Worm (Caenorhabditis elegans): ENCODE measurements around the gene F59B2.3.

F59B2.3 gene

DNA sequence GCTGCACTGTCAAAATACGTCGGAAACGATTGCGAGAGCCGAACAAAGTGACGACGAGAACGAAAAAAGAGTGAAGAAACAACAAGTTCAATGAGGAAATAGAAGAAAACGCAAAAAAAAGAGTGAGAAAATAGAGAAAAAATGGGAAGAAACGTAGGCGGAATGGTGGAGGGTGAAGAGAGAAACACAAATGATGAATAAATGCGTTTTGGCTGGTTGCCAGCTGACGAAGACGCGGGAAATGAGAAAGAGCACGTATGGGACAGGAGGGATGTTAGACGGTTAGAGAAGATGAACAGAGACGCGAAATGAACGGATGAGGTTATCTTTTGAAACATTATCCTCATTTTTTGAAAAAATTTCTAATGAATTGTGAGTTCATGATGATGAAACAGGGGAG is 14.6 kb downstream of the F59B2.3 start (continued):
- TF ChIP-seq nhr-90 (tag; optimal IDR thresholded peaks at IDR 0.05; ENCODE audit: poor library complexity) (peak; percentile 23), ztf-4 (tag; optimal IDR thresholded peaks at IDR 0.05) (peak; percentile 37), nhr-12 (tag; optimal IDR thresholded peaks at IDR 0.05) (no peak), lin-13 (GFP tag; optimal IDR thresholded peaks at IDR 0.05) (no peak), nhr-84 (tag; optimal IDR thresholded peaks at IDR 0.05) (no peak), mef-2 (tag; optimal IDR thresholded peaks at IDR 0.05) (peak; percentile 36), irx-1 (tag; optimal IDR thresholded peaks at IDR 0.05) (peak; percentile 56), egl-27 (tag; optimal IDR thresholded peaks at IDR 0.05) (no peak), lin-14 (GFP tag; optimal IDR thresholded peaks at IDR 0.05) (peak; percentile 97), ceh-8 (GFP tag; optimal IDR thresholded peaks at IDR 0.05) (no peak), vab-15 (tag; optimal IDR thresholded peaks at IDR 0.05) (no peak), unc-130 (tag; optimal IDR thresholded peaks at IDR 0.05) (no peak), ama-1 (optimal IDR thresholded peaks at IDR 0.05) (no peak), pax-3 (tag; optimal IDR thresholded peaks at IDR 0.05) (no peak), sptf-1 (tag; optimal IDR thresholded peaks at IDR 0.05) (no peak), efl-3 (GFP tag; optimal IDR thresholded peaks at IDR 0.05) (no peak), alr-1 (tag; optimal IDR thresholded peaks at IDR 0.05; ENCODE audit: borderline replicate concordance) (no peak), ets-5 (GFP tag; IDR thresholded peaks at IDR 0.05) (no peak), zip-4 (GFP tag; optimal IDR thresholded peaks at IDR 0.05) (no peak), nhr-28 (tag; optimal IDR thresholded peaks at IDR 0.05) (no peak), nhr-71 (tag; optimal IDR thresholded peaks at IDR 0.05) (peak; percentile 79), nhr-237 (tag; optimal IDR thresholded peaks at IDR 0.05) (no peak), unc-86 (tag; optimal IDR thresholded peaks at IDR 0.05) (peak; percentile 31), sox-4 (tag; optimal IDR thresholded peaks at IDR 0.05) (no peak), unc-30 (tag; optimal IDR thresholded peaks at IDR 0.05) (no peak), nhr-85 (tag) (peak; percentile 80), ces-1 (GFP tag; optimal IDR thresholded peaks at IDR 0.05) (no peak), mep-1 (tag; optimal IDR thresholded peaks at IDR 0.05) (peak; percentile 78), rnt-1 (tag; optimal IDR thresholded peaks at IDR 0.05) (peak; percentile 49), C34B4.2 (tag; optimal IDR thresholded peaks at IDR 0.05) (no peak), pqm-1 (tag; optimal IDR thresholded peaks at IDR 0.05) (no peak), nhr-20 (tag; optimal IDR thresholded peaks at IDR 0.05) (peak; percentile 67)

DNA sequence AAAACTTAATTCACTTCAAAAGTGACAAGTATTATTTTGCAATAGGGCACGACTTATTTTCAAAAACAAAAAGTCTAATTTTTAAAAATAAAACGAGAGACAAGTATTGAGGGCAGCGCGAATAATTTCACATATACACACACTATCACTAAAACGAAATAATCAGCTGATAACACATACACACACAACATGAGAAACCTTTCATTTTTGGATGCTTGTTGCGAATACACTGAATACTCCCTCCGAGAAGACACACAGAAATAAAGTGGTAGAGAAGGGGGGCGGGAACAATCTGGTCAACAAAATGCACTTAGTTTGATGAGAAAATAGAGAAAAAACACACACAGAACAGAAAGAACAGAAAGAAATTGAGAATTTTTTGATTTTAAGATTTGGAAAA is 15.2 kb downstream of the F59B2.3 start:
- TF ChIP-seq ceh-82 (tag; optimal IDR thresholded peaks at IDR 0.05) = no peak
- no peak for TF ChIP-seq ceh-88 (GFP tag; IDR thresholded peaks at IDR 0.05)
- peak; percentile 7 for TF ChIP-seq elt-2 (tag; optimal IDR thresholded peaks at IDR 0.05)
- peak; percentile 51 for TF ChIP-seq blmp-1 (tag; optimal IDR thresholded peaks at IDR 0.05)

DNA sequence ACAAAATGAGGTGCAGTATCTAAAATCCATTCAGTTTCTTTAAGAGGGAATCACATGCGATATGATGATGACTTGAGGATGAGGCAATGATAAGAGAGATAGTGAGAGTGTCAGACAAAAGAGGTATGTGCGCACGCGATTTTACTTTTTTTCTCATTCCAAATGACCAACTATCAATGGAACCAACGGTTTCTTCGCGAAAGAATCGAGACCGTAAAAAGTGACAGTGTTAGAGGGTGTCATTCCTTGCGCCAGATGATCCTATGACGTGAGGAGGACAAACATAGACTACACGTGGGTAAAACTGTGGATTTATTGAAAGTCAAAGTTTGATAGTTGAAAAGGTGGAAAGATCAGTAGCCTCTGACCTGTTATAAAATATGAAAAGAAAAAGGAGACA is 15.8 kb downstream of the F59B2.3 start:
- TF ChIP-seq efl-1 (optimal IDR thresholded peaks at IDR 0.05) (no peak), efl-1 (GFP tag; optimal IDR thresholded peaks at IDR 0.05 in 1 of 2) (peak in 1 of 2 experiments; percentile 91), elt-3 (tag; optimal IDR thresholded peaks at IDR 0.05) (peak; percentile 16 to 87 (median 75)), snu-23 (GFP tag; optimal IDR thresholded peaks at IDR 0.05) (peak; percentile 35), egl-27 (tag; optimal IDR thresholded peaks at IDR 0.05) (no peak), mep-1 (tag; optimal IDR thresholded peaks at IDR 0.05) (peak; percentile 25), lin-35 (GFP tag; optimal IDR thresholded peaks at IDR 0.05) (peak; percentile 15 to 68), skn-1 (tag; optimal IDR thresholded peaks at IDR 0.05) (peak; percentile 23), irx-1 (tag; optimal IDR thresholded peaks at IDR 0.05) (no peak), efl-3 (GFP tag; optimal IDR thresholded peaks at IDR 0.05) (no peak), tlp-1 (tag; optimal IDR thresholded peaks at IDR 0.05) (no peak), nhr-90 (tag; optimal IDR thresholded peaks at IDR 0.05; ENCODE audit: poor library complexity) (no peak), fkh-4 (tag; optimal IDR thresholded peaks at IDR 0.05; ENCODE audit: borderline replicate concordance) (no peak), ceh-88 (GFP tag; IDR thresholded peaks at IDR 0.05) (no peak), C34B4.2 (tag; optimal IDR thresholded peaks at IDR 0.05) (no peak), jun-1 (tag; optimal IDR thresholded peaks at IDR 0.05) (peak; percentile 5), dpl-1 (GFP tag; optimal IDR thresholded peaks at IDR 0.05) (peak in 1 of 3 experiments; percentile 20), tbx-2 (tag; optimal IDR thresholded peaks at IDR 0.05) (peak; percentile 18), hlh-17 (GFP tag; optimal IDR thresholded peaks at IDR 0.05; ENCODE audit: borderline replicate concordance) (no peak), nhr-19 (GFP tag; conservative IDR thresholded peaks at IDR 0.05) (peak; percentile 36; the same call in 1 of the 2 replicates), unc-98 (GFP tag; IDR thresholded peaks at IDR 0.05) (no peak), lin-14 (GFP tag; optimal IDR thresholded peaks at IDR 0.05) (peak; percentile 58), isw-1 (GFP tag; IDR thresholded peaks at IDR 0.05) (no peak), nhr-20 (tag; optimal IDR thresholded peaks at IDR 0.05) (peak; percentile 67)
